Fruit fly (Drosophila melanogaster) whole organism, embryonic: ENCODE measurements around the gene Pep.

ENCODE experiments used
- B-H2 ChIP-seq: fragments of 200-800 bp; sonication (Bioruptor generic); optimal IDR thresholded peaks from 2 replicates; lab custom pipeline; 2018; ENCODE audit warnings: missing biosample characterization, mild to moderate bottlenecking, missing genetic modification characterization
- Bdp1 ChIP-seq: fragments of 200-800 bp; sonication (Bioruptor generic); optimal IDR thresholded peaks from 3 replicates; lab custom pipeline; 2016; ENCODE audit warnings: missing biosample characterization, missing genetic modification characterization
- CG10462 ChIP-seq: fragments of 200-800 bp; sonication (Bioruptor generic); optimal IDR thresholded peaks from 2 replicates; lab custom pipeline; 2016; ENCODE audit warnings: missing biosample characterization, missing genetic modification characterization
- CG11093 ChIP-seq: fragments of 200-800 bp; sonication (Bioruptor generic); IDR thresholded peaks from 3 replicates; pipeline ENCODE4 v1.3.6; 2022; ENCODE audit warnings: missing biosample characterization, missing genetic modification characterization
- CG12299 ChIP-seq: fragments of 200-800 bp; sonication (Bioruptor generic); optimal IDR thresholded peaks from 2 replicates; lab custom pipeline; 2018; ENCODE audit warnings: missing biosample characterization, mild to moderate bottlenecking, missing genetic modification characterization
- CG12659 ChIP-seq: fragments of 200-800 bp; sonication (Bioruptor generic); optimal IDR thresholded peaks from 3 replicates; lab custom pipeline; 2017; ENCODE audit warnings: mild to moderate bottlenecking, missing biosample characterization, missing genetic modification reagents, missing genetic modification characterization
- CG12769 ChIP-seq: fragments of 200-800 bp; sonication (Bioruptor generic); optimal IDR thresholded peaks from 2 replicates; lab custom pipeline; 2019; ENCODE audit warnings: missing biosample characterization, mild to moderate bottlenecking, missing genetic modification characterization, moderate library complexity
- CG13296 ChIP-seq: fragments of 200-800 bp; sonication (Bioruptor generic); optimal IDR thresholded peaks from 3 replicates; lab custom pipeline; 2018; ENCODE audit warnings: missing biosample characterization, mild to moderate bottlenecking, missing genetic modification characterization
- CG14014 ChIP-seq: fragments of 200-800 bp; sonication (Bioruptor generic); IDR thresholded peaks from 2 replicates; pipeline ENCODE4 v1.3.6; 2022; ENCODE audit warnings: missing biosample characterization, missing genetic modification characterization
- CG15601 ChIP-seq: fragments of 200-800 bp; sonication (Bioruptor generic); optimal IDR thresholded peaks from 3 replicates; lab custom pipeline; 2019; ENCODE audit warnings: missing biosample characterization, mild to moderate bottlenecking, missing genetic modification characterization, moderate library complexity
- CG17568 ChIP-seq: fragments of 200-800 bp; sonication (Bioruptor generic); optimal IDR thresholded peaks from 2 replicates; lab custom pipeline; 2018; ENCODE audit warnings: missing biosample characterization, mild to moderate bottlenecking, missing genetic modification characterization, moderate library complexity
- CG2116 ChIP-seq: fragments of 200-800 bp; sonication (Bioruptor generic); optimal IDR thresholded peaks from 3 replicates; lab custom pipeline; 2018; ENCODE audit warnings: missing biosample characterization, mild to moderate bottlenecking, missing genetic modification characterization
- CG3163 ChIP-seq: fragments of 200-800 bp; sonication (Bioruptor generic); optimal IDR thresholded peaks from 3 replicates; lab custom pipeline; 2016; ENCODE audit warnings: missing biosample characterization, missing genetic modification characterization
- CG4707 ChIP-seq: fragments of 200-800 bp; sonication (Bioruptor generic); optimal IDR thresholded peaks from 2 replicates; lab custom pipeline; 2018; ENCODE audit warnings: missing biosample characterization, mild to moderate bottlenecking, missing genetic modification characterization, moderate library complexity
- CG6813 ChIP-seq: fragments of 200-800 bp; sonication (Bioruptor generic); optimal IDR thresholded peaks from 2 replicates; lab custom pipeline; 2017; ENCODE audit warnings: missing biosample characterization, missing genetic modification characterization, mild to moderate bottlenecking, moderate library complexity, missing genetic modification reagents
- CG6854 ChIP-seq: fragments of 200-800 bp; sonication (Bioruptor generic); optimal IDR thresholded peaks from 3 replicates; lab custom pipeline; 2017; ENCODE audit warnings: missing biosample characterization, mild to moderate bottlenecking, missing genetic modification characterization
- CG7928 ChIP-seq: fragments of 200-800 bp; sonication (Bioruptor generic); optimal IDR thresholded peaks from 2 replicates; lab custom pipeline; 2017; ENCODE audit warnings: missing biosample characterization, mild to moderate bottlenecking, missing genetic modification characterization
- CG8281 ChIP-seq: fragments of 200-800 bp; sonication (Bioruptor generic); optimal IDR thresholded peaks from 2 replicates; lab custom pipeline; 2018; ENCODE audit warnings: missing biosample characterization, mild to moderate bottlenecking, missing genetic modification characterization, moderate library complexity
- CG8290 ChIP-seq, 3 experiments: fragments of 200-800 bp; sonication (Bioruptor generic); optimal IDR thresholded peaks; 2 replicates each; lab custom pipeline; 2016 to 2019; ENCODE audit warnings: missing biosample characterization in 3 of 3, missing genetic modification characterization in 3 of 3, mild to moderate bottlenecking in 2 of 3, moderate library complexity in 1 of 3
- CrebB ChIP-seq: fragments of 200-800 bp; sonication (Bioruptor generic); optimal IDR thresholded peaks from 3 replicates; lab custom pipeline; 2018; ENCODE audit warnings: missing biosample characterization, mild to moderate bottlenecking, missing genetic modification characterization
- Dek ChIP-seq: fragments of 200-800 bp; sonication (Bioruptor generic); optimal IDR thresholded peaks from 3 replicates; lab custom pipeline; 2019; ENCODE audit warnings: missing biosample characterization, mild to moderate bottlenecking, missing genetic modification characterization, moderate library complexity
- Fer1 ChIP-seq: fragments of 200-800 bp; sonication (Bioruptor generic); optimal IDR thresholded peaks from 2 replicates; lab custom pipeline; 2017; ENCODE audit warnings: missing biosample characterization, mild to moderate bottlenecking, missing genetic modification characterization
- Fer3 ChIP-seq: fragments of 200-800 bp; sonication (Bioruptor generic); optimal IDR thresholded peaks from 2 replicates; lab custom pipeline; 2018; ENCODE audit warnings: missing biosample characterization, mild to moderate bottlenecking, missing genetic modification characterization, moderate library complexity
- Hand ChIP-seq: fragments of 200-800 bp; sonication (Bioruptor generic); optimal IDR thresholded peaks from 2 replicates; lab custom pipeline; 2017; ENCODE audit warnings: mild to moderate bottlenecking, missing biosample characterization, missing genetic modification reagents, missing genetic modification characterization
- Hey ChIP-seq: fragments of 200-800 bp; sonication (Bioruptor generic); optimal IDR thresholded peaks from 3 replicates; lab custom pipeline; 2018; ENCODE audit warnings: missing biosample characterization, mild to moderate bottlenecking, missing genetic modification characterization
- Hmr ChIP-seq: fragments of 200-800 bp; sonication (Bioruptor generic); optimal IDR thresholded peaks from 3 replicates; lab custom pipeline; 2017; ENCODE audit warnings: mild to moderate bottlenecking, missing biosample characterization, missing genetic modification reagents, missing genetic modification characterization
- Lim3 ChIP-seq: fragments of 200-800 bp; sonication (Bioruptor generic); IDR thresholded peaks from 2 replicates; pipeline ENCODE4 v1.3.6; 2022; ENCODE audit warnings: missing biosample characterization, missing genetic modification characterization
- Med ChIP-seq: fragments of 200-800 bp; sonication (Bioruptor generic); peaks from one replicate; lab custom pipeline; 2016; ENCODE audit warnings: missing biosample characterization, missing genetic modification characterization, mild to moderate bottlenecking, inconsistent platforms, moderate library complexity
- Optix ChIP-seq: fragments of 200-800 bp; sonication (Bioruptor generic); IDR thresholded peaks from 3 replicates; pipeline ENCODE4 v1.3.6; 2022; ENCODE audit warnings: missing biosample characterization, missing genetic modification characterization
- PHDP ChIP-seq: fragments of 200-800 bp; sonication (Bioruptor generic); optimal IDR thresholded peaks from 3 replicates; lab custom pipeline; 2018; ENCODE audit warnings: missing biosample characterization, mild to moderate bottlenecking, missing genetic modification characterization, moderate library complexity
- Xrp1 ChIP-seq: fragments of 200-800 bp; sonication (Bioruptor generic); IDR thresholded peaks from 2 replicates; pipeline ENCODE4 v1.3.6; 2022; ENCODE audit warnings: missing biosample characterization, missing genetic modification characterization
- abd-A ChIP-seq: fragments of 200-800 bp; sonication (Bioruptor generic); optimal IDR thresholded peaks from 3 replicates; lab custom pipeline; 2019; ENCODE audit warnings: missing biosample characterization, mild to moderate bottlenecking, missing genetic modification characterization, moderate library complexity
- al ChIP-seq: fragments of 200-800 bp; sonication (Bioruptor generic); IDR thresholded peaks from 2 replicates; pipeline ENCODE4 v1.3.6; 2022; ENCODE audit warnings: missing biosample characterization, missing genetic modification characterization
- cwo ChIP-seq: fragments of 200-800 bp; sonication (Bioruptor generic); optimal IDR thresholded peaks from 3 replicates; lab custom pipeline; 2017; ENCODE audit warnings: missing biosample characterization, missing genetic modification characterization, mild to moderate bottlenecking, moderate library complexity, missing genetic modification reagents
- eve ChIP-seq, 2 experiments: fragments of >200 bp; optimal IDR thresholded peaks; 2 replicates each; lab custom pipeline; 2017; ENCODE audit warnings: missing biosample characterization in 2 of 2, missing genetic modification characterization in 2 of 2
- fd3F ChIP-seq: fragments of 200-800 bp; sonication (Bioruptor generic); optimal IDR thresholded peaks from 2 replicates; lab custom pipeline; 2018; ENCODE audit warnings: missing biosample characterization, mild to moderate bottlenecking, missing genetic modification characterization, moderate library complexity
- gem ChIP-seq: fragments of 200-800 bp; sonication (Bioruptor generic); optimal IDR thresholded peaks from 2 replicates; lab custom pipeline; 2019; ENCODE audit warnings: missing biosample characterization, mild to moderate bottlenecking, missing genetic modification characterization, moderate library complexity
- grau ChIP-seq: fragments of 200-800 bp; optimal IDR thresholded peaks from 3 replicates; lab custom pipeline; 2019; ENCODE audit warnings: missing biosample characterization, mild to moderate bottlenecking, missing genetic modification characterization, moderate library complexity
- insv ChIP-seq, 2 experiments: fragments of 200-800 bp; sonication (Bioruptor generic); optimal IDR thresholded peaks; 3 replicates each; lab custom pipeline; 2016 to 2018; ENCODE audit warnings: missing biosample characterization in 2 of 2, missing genetic modification characterization in 2 of 2
- lab ChIP-seq: fragments of 200-800 bp; sonication (Bioruptor generic); optimal IDR thresholded peaks from 3 replicates; lab custom pipeline; 2017; ENCODE audit warnings: missing biosample characterization, missing genetic modification characterization, mild to moderate bottlenecking, moderate library complexity, missing genetic modification reagents
- prd ChIP-seq, 3 experiments: fragments of >200 bp in 2 of 3; fragments of 200-800 bp in 1 of 3; sonication (Bioruptor generic) in 1 of 3; optimal IDR thresholded peaks in 2 of 3; IDR thresholded peaks in 1 of 3; 2 replicates in 2 of 3; 3 replicates in 1 of 3; pipeline versions ENCODE4 v1.3.6 to Lab custom; 2017 to 2022; ENCODE audit warnings: missing biosample characterization in 1 of 3, missing genetic modification characterization in 1 of 3
- repo ChIP-seq: fragments of 200-800 bp; sonication (Bioruptor generic); optimal IDR thresholded peaks from 2 replicates; lab custom pipeline; 2016; ENCODE audit warnings: missing biosample characterization, missing genetic modification characterization
- salm ChIP-seq: fragments of 200-800 bp; sonication (Bioruptor generic); optimal IDR thresholded peaks from 2 replicates; lab custom pipeline; 2018; ENCODE audit warnings: missing biosample characterization, mild to moderate bottlenecking, missing genetic modification characterization
- schlank ChIP-seq: fragments of 200-800 bp; sonication (Bioruptor generic); optimal IDR thresholded peaks from 2 replicates; lab custom pipeline; 2018; ENCODE audit warnings: missing biosample characterization, mild to moderate bottlenecking, missing genetic modification characterization
- sens ChIP-seq: fragments of 200-800 bp; sonication (Bioruptor generic); peaks from one replicate; lab custom pipeline; 2016; ENCODE audit warnings: missing biosample characterization, missing genetic modification characterization
- seq ChIP-seq: fragments of 200-800 bp; sonication (Bioruptor generic); IDR thresholded peaks from 2 replicates; pipeline ENCODE4 v1.3.6; 2022; ENCODE audit warnings: missing biosample characterization, missing genetic modification characterization
- sr ChIP-seq: fragments of 200-800 bp; sonication (Bioruptor generic); IDR thresholded peaks from 3 replicates; pipeline ENCODE4 v1.3.6; 2022; ENCODE audit warnings: missing biosample characterization, missing genetic modification characterization
- unpg ChIP-seq: fragments of 200-800 bp; sonication (Bioruptor generic); optimal IDR thresholded peaks from 3 replicates; lab custom pipeline; 2018; ENCODE audit warnings: missing biosample characterization, mild to moderate bottlenecking, missing genetic modification characterization, moderate library complexity
- wek ChIP-seq: fragments of 200-800 bp; sonication (Bioruptor generic); optimal IDR thresholded peaks from 3 replicates; lab custom pipeline; 2018; ENCODE audit warnings: missing biosample characterization, mild to moderate bottlenecking, missing genetic modification characterization, moderate library complexity

The Pep gene

dm6 chr3L:17625014-17625413, 19.8 kb downstream of the Pep start:
- peak; percentile 41 for TF ChIP-seq CrebB
- TF ChIP-seq Lim3 (GFP tag; lab: Robert Waterston, UW), result no peak
- TF ChIP-seq CG3163 (GFP tag; lab: Kevin White, UChicago), result no peak
- TF ChIP-seq CG12659 (GFP tag; lab: Kevin White, UChicago), result peak; percentile 14
- TF ChIP-seq CG7928 (GFP tag; lab: Kevin White, UChicago), result no peak
- TF ChIP-seq Fer3 (tag; lab: Kevin White, UChicago), result peak; percentile 46
- peak; percentile 47 for TF ChIP-seq Fer1 (GFP tag; lab: Kevin White, UChicago)
- no peak for TF ChIP-seq Bdp1 (GFP tag; lab: Kevin White, UChicago)
- no peak for TF ChIP-seq CG8290 (GFP tag; optimal IDR thresholded peaks at IDR 0.05; lab: Kevin White, UChicago)
- TF ChIP-seq CG8290 (tag; optimal IDR thresholded peaks at IDR 0.05; lab: Kevin White, UChicago), result peak in 1 of 2 experiments; percentile 46
- peak; percentile 54 for TF ChIP-seq Hand (GFP tag; lab: Kevin White, UChicago)
- TF ChIP-seq fd3F (GFP tag; lab: Kevin White, UChicago), result peak; percentile 41
- no peak for TF ChIP-seq B-H2 (GFP tag; lab: Kevin White, UChicago)
- peak; percentile 47 for TF ChIP-seq CG15601 (tag; lab: Kevin White, UChicago)
- TF ChIP-seq CG6854 (GFP tag; lab: Kevin White, UChicago), result peak; percentile 63
- TF ChIP-seq eve (GFP tag; optimal IDR thresholded peaks at IDR 0.05; lab: Kevin White, UChicago), result no peak
- TF ChIP-seq Hmr (GFP tag; lab: Kevin White, UChicago), result peak; percentile 63
- TF ChIP-seq wek, result peak; percentile 31
- TF ChIP-seq prd (optimal IDR thresholded peaks at IDR 0.05; lab: Kevin White, UChicago), result no peak
- no peak for TF ChIP-seq prd (GFP tag; IDR thresholded peaks at IDR 0.05; lab: Robert Waterston, UW)
- TF ChIP-seq abd-A (tag; lab: Kevin White, UChicago), result no peak
- TF ChIP-seq CG10462 (GFP tag; lab: Kevin White, UChicago), result no peak
- TF ChIP-seq PHDP (tag; lab: Kevin White, UChicago), result peak; percentile 61
- TF ChIP-seq unpg (GFP tag; lab: Kevin White, UChicago), result peak; percentile 12
- peak; percentile 0 for TF ChIP-seq CG4707 (GFP tag; lab: Kevin White, UChicago)
- peak; percentile 6 for TF ChIP-seq CG12769
- peak; percentile 9 for TF ChIP-seq gem (tag; lab: Kevin White, UChicago)
- no peak for TF ChIP-seq sr
- peak; percentile 66 for TF ChIP-seq Med (GFP tag; lab: Kevin White, UChicago)
- TF ChIP-seq CG6813 (GFP tag; lab: Kevin White, UChicago), result peak; percentile 9
- TF ChIP-seq CG17568 (GFP tag; lab: Kevin White, UChicago), result peak; percentile 61
- TF ChIP-seq schlank (tag; lab: Kevin White, UChicago), result peak; percentile 52
- TF ChIP-seq lab, result peak; percentile 43
- 0 out of 2 replicates have a peak, but pooled peaks have one; percentile 17 for TF ChIP-seq Xrp1 (GFP tag; lab: Robert Waterston, UW)
- peak; percentile 52 for TF ChIP-seq CG13296 (GFP tag; lab: Kevin White, UChicago)
- TF ChIP-seq cwo (GFP tag; lab: Kevin White, UChicago), result no peak
- TF ChIP-seq Optix (GFP tag; lab: Robert Waterston, UW), result no peak
- TF ChIP-seq insv (GFP tag; optimal IDR thresholded peaks at IDR 0.05; lab: Kevin White, UChicago), result peak in 1 of 2 experiments; percentile 12
- TF ChIP-seq CG14014 (GFP tag; lab: Robert Waterston, UW), result peak; percentile 32; the same call in 1 of the 2 replicates
- TF ChIP-seq CG2116 (GFP tag; lab: Kevin White, UChicago), result no peak
- TF ChIP-seq grau (tag; lab: Kevin White, UChicago), result peak; percentile 19
- TF ChIP-seq repo (GFP tag; lab: Kevin White, UChicago), result no peak
- TF ChIP-seq al (GFP tag; lab: Robert Waterston, UW), result no peak
- TF ChIP-seq sens (GFP tag; lab: Kevin White, UChicago), result peak; percentile 10
- TF ChIP-seq CG8281, result peak; percentile 6
- peak; percentile 28 for TF ChIP-seq Hey (tag; lab: Kevin White, UChicago)
- peak; percentile 8 for TF ChIP-seq salm
- no peak for TF ChIP-seq CG11093 (GFP tag; lab: Robert Waterston, UW)
- 0 out of 2 replicates have a peak, but pooled peaks have one; percentile 8 for TF ChIP-seq seq
- TF ChIP-seq Dek, result peak; percentile 0
- TF ChIP-seq CG12299 (tag; lab: Kevin White, UChicago), result peak; percentile 62
